Fruit fly (Drosophila melanogaster) whole organism, embryonic: ENCODE results near the gene CG13949.
A peak's percentile ranks its signal among the peaks of the same experiment; 100 is the strongest.

ENCODE experiments used
- BEAF-32 ChIP-seq: fragments of 200-800 bp; sonication (Bioruptor generic); optimal IDR thresholded peaks from 3 replicates; lab custom pipeline; 2017; ENCODE audit warnings: missing biosample characterization, missing genetic modification characterization, mild to moderate bottlenecking, moderate library complexity, missing genetic modification reagents
- CG10274 ChIP-seq: fragments of 200-800 bp; sonication (Bioruptor generic); optimal IDR thresholded peaks from 3 replicates; lab custom pipeline; 2017; ENCODE audit warnings: missing biosample characterization, mild to moderate bottlenecking, missing genetic modification characterization
- CG12659 ChIP-seq: fragments of 200-800 bp; sonication (Bioruptor generic); optimal IDR thresholded peaks from 3 replicates; lab custom pipeline; 2017; ENCODE audit warnings: mild to moderate bottlenecking, missing biosample characterization, missing genetic modification reagents, missing genetic modification characterization
- CG13296 ChIP-seq: fragments of 200-800 bp; sonication (Bioruptor generic); optimal IDR thresholded peaks from 3 replicates; lab custom pipeline; 2018; ENCODE audit warnings: missing biosample characterization, mild to moderate bottlenecking, missing genetic modification characterization
- CG14014 ChIP-seq: fragments of 200-800 bp; sonication (Bioruptor generic); IDR thresholded peaks from 2 replicates; pipeline ENCODE4 v1.3.6; 2022; ENCODE audit warnings: missing biosample characterization, missing genetic modification characterization
- CG15479 ChIP-seq: fragments of 200-800 bp; sonication (Bioruptor generic); optimal IDR thresholded peaks from 3 replicates; lab custom pipeline; 2019; ENCODE audit warnings: missing biosample characterization, mild to moderate bottlenecking, missing genetic modification characterization, moderate library complexity
- CG16815 ChIP-seq: fragments of 200-800 bp; sonication (Bioruptor generic); optimal IDR thresholded peaks from 3 replicates; lab custom pipeline; 2017; ENCODE audit warnings: missing biosample characterization, mild to moderate bottlenecking, missing genetic modification characterization
- CG17802 ChIP-seq: fragments of 200-800 bp; sonication (Bioruptor generic); optimal IDR thresholded peaks from 2 replicates; lab custom pipeline; 2018; ENCODE audit warnings: missing biosample characterization, mild to moderate bottlenecking, missing genetic modification characterization, moderate library complexity
- CG17829 ChIP-seq: fragments of 200-800 bp; optimal IDR thresholded peaks from 2 replicates; lab custom pipeline; 2019; ENCODE audit warnings: missing biosample characterization, mild to moderate bottlenecking, missing genetic modification characterization, moderate library complexity
- CG18011 ChIP-seq: fragments of 200-800 bp; sonication (Bioruptor generic); optimal IDR thresholded peaks from 2 replicates; lab custom pipeline; 2017; ENCODE audit warnings: missing biosample characterization, missing genetic modification characterization, mild to moderate bottlenecking, moderate library complexity, missing genotype
- CG18764 ChIP-seq: fragments of 200-800 bp; sonication (Bioruptor generic); optimal IDR thresholded peaks from 3 replicates; lab custom pipeline; 2016; ENCODE audit warnings: missing biosample characterization, missing genetic modification characterization
- CG2116 ChIP-seq: fragments of 200-800 bp; sonication (Bioruptor generic); optimal IDR thresholded peaks from 3 replicates; lab custom pipeline; 2018; ENCODE audit warnings: missing biosample characterization, mild to moderate bottlenecking, missing genetic modification characterization
- CG32767 ChIP-seq: fragments of 200-800 bp; sonication (Bioruptor generic); IDR thresholded peaks from 2 replicates; pipeline ENCODE4 v1.3.6; 2022; ENCODE audit warnings: missing biosample characterization, missing genetic modification characterization
- CG34422 ChIP-seq: fragments of 200-800 bp; sonication (Bioruptor generic); IDR thresholded peaks from 3 replicates; pipeline ENCODE4 v1.3.6; 2022; ENCODE audit warnings: missing biosample characterization, missing genetic modification characterization
- CG6813 ChIP-seq: fragments of 200-800 bp; sonication (Bioruptor generic); optimal IDR thresholded peaks from 2 replicates; lab custom pipeline; 2017; ENCODE audit warnings: missing biosample characterization, missing genetic modification characterization, mild to moderate bottlenecking, moderate library complexity, missing genetic modification reagents
- CG7357 ChIP-seq: fragments of 200-800 bp; sonication (Bioruptor generic); IDR thresholded peaks from 3 replicates; pipeline ENCODE4 v1.3.6; 2022; ENCODE audit warnings: missing biosample characterization, missing genetic modification characterization
- CG9437 ChIP-seq: fragments of 200-800 bp; sonication (Bioruptor generic); optimal IDR thresholded peaks from 2 replicates; lab custom pipeline; 2018; ENCODE audit warnings: missing biosample characterization, mild to moderate bottlenecking, missing genetic modification characterization
- Dref ChIP-seq: fragments of 200-800 bp; sonication (Bioruptor generic); IDR thresholded peaks from 2 replicates; pipeline ENCODE4 v1.3.6; 2022; ENCODE audit warnings: missing biosample characterization, missing genetic modification characterization
- Ets97D ChIP-seq: fragments of 200-800 bp; sonication (Bioruptor generic); optimal IDR thresholded peaks from 3 replicates; lab custom pipeline; 2016; ENCODE audit warnings: missing biosample characterization, missing genetic modification characterization
- HLH4C ChIP-seq: fragments of 200-800 bp; sonication (Bioruptor generic); IDR thresholded peaks from 3 replicates; pipeline ENCODE4 v1.3.6; 2022; ENCODE audit warnings: missing biosample characterization, missing genetic modification characterization; ENCODE audit not compliant: partially characterized antibody
- HLHmδ ChIP-seq: fragments of 200-800 bp; sonication (Bioruptor generic); optimal IDR thresholded peaks from 2 replicates; lab custom pipeline; 2018; ENCODE audit warnings: missing biosample characterization, mild to moderate bottlenecking, missing genetic modification characterization, moderate library complexity
- Hey ChIP-seq: fragments of 200-800 bp; sonication (Bioruptor generic); optimal IDR thresholded peaks from 3 replicates; lab custom pipeline; 2018; ENCODE audit warnings: missing biosample characterization, mild to moderate bottlenecking, missing genetic modification characterization
- Kr ChIP-seq: fragments of 200-800 bp; sonication (Bioruptor generic); optimal IDR thresholded peaks from 2 replicates; lab custom pipeline; 2017; ENCODE audit warnings: missing biosample characterization, mild to moderate bottlenecking, missing genetic modification characterization
- MBD-R2 ChIP-seq: fragments of 200-800 bp; sonication (Bioruptor generic); IDR thresholded peaks from 2 replicates; pipeline ENCODE4 v1.3.6; 2022; ENCODE audit warnings: missing biosample characterization, missing genetic modification characterization
- Max ChIP-seq: fragments of 200-800 bp; sonication (Bioruptor generic); optimal IDR thresholded peaks from 2 replicates; lab custom pipeline; 2016; ENCODE audit warnings: missing biosample characterization, mild to moderate bottlenecking, missing genetic modification characterization
- Myb ChIP-seq: fragments of 200-800 bp; sonication (Bioruptor generic); optimal IDR thresholded peaks from 2 replicates; lab custom pipeline; 2016; ENCODE audit warnings: missing biosample characterization, missing genetic modification characterization
- PHDP ChIP-seq: fragments of 200-800 bp; sonication (Bioruptor generic); optimal IDR thresholded peaks from 3 replicates; lab custom pipeline; 2018; ENCODE audit warnings: missing biosample characterization, mild to moderate bottlenecking, missing genetic modification characterization, moderate library complexity
- Pdp1 ChIP-seq, 2 experiments: fragments of 200-800 bp; sonication (Bioruptor generic); optimal IDR thresholded peaks; 3 replicates each; lab custom pipeline; 2016; ENCODE audit warnings: missing biosample characterization in 2 of 2, missing genetic modification characterization in 2 of 2, mild to moderate bottlenecking in 1 of 2, moderate library complexity in 1 of 2
- Sox100B ChIP-seq: fragments of 200-800 bp; sonication (Bioruptor generic); optimal IDR thresholded peaks from 3 replicates; lab custom pipeline; 2018; ENCODE audit warnings: missing biosample characterization, mild to moderate bottlenecking, missing genetic modification characterization
- Trl ChIP-seq, 3 experiments: fragments of >200 bp in 2 of 3; fragments of 200-800 bp in 1 of 3; sonication (Bioruptor generic) in 1 of 3; optimal IDR thresholded peaks; 2 replicates in 1 of 3; 3 replicates in 2 of 3; lab custom pipeline; 2016 to 2017; ENCODE audit warnings: missing biosample characterization in 1 of 3, missing genetic modification characterization in 1 of 3
- abd-A ChIP-seq: fragments of 200-800 bp; sonication (Bioruptor generic); optimal IDR thresholded peaks from 3 replicates; lab custom pipeline; 2019; ENCODE audit warnings: missing biosample characterization, mild to moderate bottlenecking, missing genetic modification characterization, moderate library complexity
- eve ChIP-seq, 2 experiments: fragments of >200 bp; optimal IDR thresholded peaks; 2 replicates each; lab custom pipeline; 2017; ENCODE audit warnings: missing biosample characterization in 2 of 2, missing genetic modification characterization in 2 of 2
- grau ChIP-seq: fragments of 200-800 bp; optimal IDR thresholded peaks from 3 replicates; lab custom pipeline; 2019; ENCODE audit warnings: missing biosample characterization, mild to moderate bottlenecking, missing genetic modification characterization, moderate library complexity
- lab ChIP-seq: fragments of 200-800 bp; sonication (Bioruptor generic); optimal IDR thresholded peaks from 3 replicates; lab custom pipeline; 2017; ENCODE audit warnings: missing biosample characterization, missing genetic modification characterization, mild to moderate bottlenecking, moderate library complexity, missing genetic modification reagents
- oc ChIP-seq: fragments of 200-800 bp; sonication (Bioruptor generic); optimal IDR thresholded peaks from 2 replicates; lab custom pipeline; 2018; ENCODE audit warnings: missing biosample characterization, mild to moderate bottlenecking, missing genetic modification characterization, moderate library complexity
- onecut ChIP-seq: fragments of 200-800 bp; sonication (Bioruptor generic); IDR thresholded peaks from 2 replicates; pipeline ENCODE4 v1.3.6; 2022; ENCODE audit warnings: missing biosample characterization, missing genetic modification characterization
- pb ChIP-seq: fragments of 200-800 bp; sonication (Bioruptor generic); optimal IDR thresholded peaks from 3 replicates; lab custom pipeline; 2016; ENCODE audit warnings: missing biosample characterization, missing genetic modification characterization
- phol ChIP-seq: fragments of 200-800 bp; sonication (Bioruptor generic); optimal IDR thresholded peaks from 3 replicates; lab custom pipeline; 2018; ENCODE audit warnings: missing biosample characterization, mild to moderate bottlenecking, missing genetic modification characterization, moderate library complexity
- scrt ChIP-seq: fragments of 200-800 bp; sonication (Bioruptor generic); optimal IDR thresholded peaks from 2 replicates; lab custom pipeline; 2018; ENCODE audit warnings: missing biosample characterization, mild to moderate bottlenecking, missing genetic modification characterization, moderate library complexity
- sens ChIP-seq: fragments of 200-800 bp; sonication (Bioruptor generic); peaks from one replicate; lab custom pipeline; 2016; ENCODE audit warnings: missing biosample characterization, missing genetic modification characterization
- ssp ChIP-seq: fragments of 200-800 bp; sonication (Bioruptor generic); IDR thresholded peaks from 2 replicates; pipeline ENCODE4 v1.3.6; 2022; ENCODE audit warnings: missing biosample characterization, missing genetic modification characterization
- stwl ChIP-seq: fragments of 200-800 bp; sonication (Bioruptor generic); optimal IDR thresholded peaks from 3 replicates; lab custom pipeline; 2018; ENCODE audit warnings: missing biosample characterization, mild to moderate bottlenecking, missing genetic modification characterization, moderate library complexity
- tna ChIP-seq: fragments of 200-800 bp; sonication (Bioruptor generic); IDR thresholded peaks from 2 replicates; pipeline ENCODE4 v1.3.6; 2022; ENCODE audit warnings: missing biosample characterization, missing genetic modification characterization; ENCODE audit not compliant: partially characterized antibody
- twi ChIP-seq: fragments of 200-800 bp; optimal IDR thresholded peaks from 2 replicates; lab custom pipeline; 2019; ENCODE audit warnings: missing biosample characterization, mild to moderate bottlenecking, missing genetic modification characterization, moderate library complexity

CG13949 gene

dm6 chr2L:819315-820032 is 35.7 kb upstream of the CG13949 start, which contains the start of the genes PGAP2 and Clp (continued):
- TF ChIP-seq CG17829 (tag; lab: Kevin White, UChicago), result peak; percentile 68
- no peak for TF ChIP-seq eve (GFP tag; optimal IDR thresholded peaks at IDR 0.05; lab: Kevin White, UChicago)
- TF ChIP-seq CG6813 (GFP tag; lab: Kevin White, UChicago), result no peak

dm6 chr2L:821242-821985 is 33.7 kb upstream of the CG13949 start, which contains the start of gene CG3662:
Gene CG3662 (plus strand): TSS chr2L:821289.
- peak; percentile 62 for TF ChIP-seq sens (GFP tag; lab: Kevin White, UChicago)
- TF ChIP-seq Kr, result no peak
- no peak for TF ChIP-seq Sox100B
- TF ChIP-seq CG10274 (GFP tag; lab: Kevin White, UChicago), result no peak
- no peak for TF ChIP-seq lab (GFP tag; lab: Kevin White, UChicago)
- TF ChIP-seq CG2116, result peak; percentile 65
- TF ChIP-seq Dref (GFP tag; lab: Robert Waterston, UW), result peak; percentile 54
- TF ChIP-seq CG13296, result no peak
- TF ChIP-seq MBD-R2 (GFP tag; lab: Robert Waterston, UW), result peak; percentile 69
- TF ChIP-seq CG16815 (GFP tag; lab: Kevin White, UChicago), result no peak
- no peak for TF ChIP-seq Trl (optimal IDR thresholded peaks at IDR 0.05; lab: Kevin White, UChicago)
- no peak for TF ChIP-seq Trl (GFP tag; optimal IDR thresholded peaks at IDR 0.05; lab: Kevin White, UChicago)
- 0 out of 2 replicates have a peak, but pooled peaks have one; percentile 32 for TF ChIP-seq CG32767 (GFP tag; lab: Robert Waterston, UW)
- TF ChIP-seq HLHmδ, result peak; percentile 11
- 0 out of 2 replicates have a peak, but pooled peaks have one; percentile 9 for TF ChIP-seq ssp (GFP tag; lab: Robert Waterston, UW)
- peak in 1 of 2 experiments; percentile 44 for TF ChIP-seq Pdp1 (GFP tag; optimal IDR thresholded peaks at IDR 0.05; lab: Kevin White, UChicago)
- TF ChIP-seq CG18764 (GFP tag; lab: Kevin White, UChicago), result peak; percentile 0
- peak; percentile 60 for TF ChIP-seq phol (tag; lab: Kevin White, UChicago)
- no peak for TF ChIP-seq CG17802 (tag; lab: Kevin White, UChicago)
- peak; percentile 93 for TF ChIP-seq Myb (GFP tag; lab: Kevin White, UChicago)
- peak; percentile 52 for TF ChIP-seq BEAF-32
- no peak for TF ChIP-seq CG7357
- TF ChIP-seq stwl, result peak; percentile 69
- TF ChIP-seq CG9437, result no peak
- no peak for TF ChIP-seq Max (GFP tag; lab: Kevin White, UChicago)
- peak; percentile 99 for TF ChIP-seq onecut (GFP tag; lab: Robert Waterston, UW)
- no peak for TF ChIP-seq Hey (tag; lab: Kevin White, UChicago)
- TF ChIP-seq CG18011 (GFP tag; lab: Kevin White, UChicago), result no peak
- peak; percentile 7 for TF ChIP-seq scrt
- no peak for TF ChIP-seq CG14014 (GFP tag; lab: Robert Waterston, UW)
- 0 out of 3 replicates have a peak, but pooled peaks have one; percentile 20 for TF ChIP-seq HLH4C (GFP tag; lab: Robert Waterston, UW)
- TF ChIP-seq CG34422 (GFP tag; lab: Robert Waterston, UW), result peak; percentile 43; the same call in 1 of the 3 replicates
- peak; percentile 71 for TF ChIP-seq Ets97D
- TF ChIP-seq PHDP (tag; lab: Kevin White, UChicago), result peak; percentile 3
- peak; percentile 57 for TF ChIP-seq CG12659 (GFP tag; lab: Kevin White, UChicago)
- no peak for TF ChIP-seq abd-A (tag; lab: Kevin White, UChicago)
- TF ChIP-seq twi (tag; lab: Kevin White, UChicago), result peak; percentile 5
- no peak for TF ChIP-seq pb (GFP tag; lab: Kevin White, UChicago)
- peak; percentile 19 for TF ChIP-seq grau
- TF ChIP-seq tna (GFP tag; lab: Robert Waterston, UW), result peak; percentile 10; the same call in 1 of the 2 replicates
- TF ChIP-seq oc (tag; lab: Kevin White, UChicago), result no peak
- peak; percentile 81 for TF ChIP-seq CG15479 (GFP tag; lab: Kevin White, UChicago)
